Fruit fly (Drosophila melanogaster): ENCODE data around the gene AttD.

DNA sequence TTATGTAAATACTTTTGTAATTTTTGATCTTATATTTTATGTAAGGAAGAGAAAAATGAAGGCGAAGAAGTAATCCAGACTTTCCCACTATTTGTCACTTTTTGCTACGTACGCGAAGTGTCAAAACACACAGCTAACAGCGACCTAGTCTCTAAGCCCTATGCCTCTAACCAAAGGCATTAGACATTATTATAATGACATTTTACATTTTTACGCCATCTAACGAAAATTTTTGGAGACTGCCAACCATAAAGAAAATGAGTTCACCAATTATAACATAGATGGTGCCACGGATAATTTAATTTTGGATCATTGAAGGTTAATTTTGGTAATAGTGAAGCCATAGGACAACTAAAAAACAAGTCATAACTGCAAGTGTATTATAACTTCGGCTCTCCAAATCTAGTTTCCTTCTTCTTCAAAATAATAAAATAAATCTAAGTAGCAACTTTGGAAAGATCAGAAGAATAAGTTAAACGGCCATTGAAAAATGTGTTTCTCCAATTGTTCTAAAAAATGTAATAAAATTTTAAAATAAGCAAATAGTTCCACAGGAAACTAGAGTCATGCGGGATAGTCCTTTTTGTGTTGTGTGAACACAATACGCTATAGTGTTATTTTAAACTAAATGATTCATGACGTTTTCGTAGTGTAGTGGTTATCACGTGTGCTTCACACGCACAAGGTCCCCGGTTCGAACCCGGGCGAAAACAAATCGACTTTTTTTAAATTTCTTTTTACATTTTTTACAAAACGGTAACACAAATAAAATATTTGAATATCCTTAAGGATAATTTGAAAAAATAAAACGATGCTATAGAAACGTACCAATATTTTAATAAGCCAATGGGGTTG lies 7.7 kb upstream of the AttD start:
- TF ChIP-seq CG15073 (GFP tag; optimal IDR thresholded peaks at IDR 0.05) (no peak), CG2199 (GFP tag; IDR thresholded peaks at IDR 0.05) (peak; percentile 82), CG43689 (GFP tag; IDR thresholded peaks at IDR 0.05) (no peak), CG13894 (tag; optimal IDR thresholded peaks at IDR 0.05) (peak; percentile 41), Abd-B (GFP tag; optimal IDR thresholded peaks at IDR 0.05) (peak; percentile 68), grn (GFP tag; optimal IDR thresholded peaks at IDR 0.05) (no peak)
